Fruit fly (Drosophila melanogaster) S2 (cell line): ENCODE measurements around the gene CG32591.

Experiments
- CG8478 ChIP-seq: fragments of >200 bp; optimal IDR thresholded peaks from 2 replicates; lab custom pipeline; 2018
- CTCF ChIP-seq, 2 experiments: fragments of >200 bp; optimal IDR thresholded peaks; 2 replicates each; lab custom pipeline; 2018

DNA sequence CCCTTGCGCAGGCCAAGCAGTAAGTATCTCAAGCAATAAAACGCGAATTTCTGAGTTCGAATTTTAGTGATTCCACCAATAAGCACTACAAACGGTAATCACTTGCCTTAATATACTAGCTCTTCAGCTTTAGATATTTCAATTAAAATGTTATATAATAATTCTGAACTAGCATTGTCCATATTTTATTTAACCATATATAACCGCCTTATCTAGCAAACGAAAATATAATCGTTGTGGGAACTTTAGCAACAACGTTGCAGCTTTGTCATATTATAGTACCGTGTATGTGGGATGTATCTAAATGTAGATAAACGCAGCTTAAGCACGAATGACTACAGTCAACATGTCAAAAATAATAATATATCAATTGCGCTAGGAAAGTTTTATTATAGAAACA lies 2.6 kb upstream of the CG32591 start:
- TF ChIP-seq CTCF (optimal IDR thresholded peaks at IDR 0.05; lab: Kevin White, UChicago) (no peak), CG8478 (lab: Kevin White, UChicago) (no peak)
